Worm (Caenorhabditis elegans) whole organism, young adult: ENCODE data around the gene chtb-3.

ENCODE experiments used
- B0261.1 ChIP-seq: sonication (generic microtip); optimal IDR thresholded peaks from 2 replicates; lab custom pipeline; 2016; ENCODE audit warnings: mild to moderate bottlenecking, missing genetic modification characterization, moderate library complexity, missing compliant biosample characterization
- C06A6.2 ChIP-seq: fragments of 200-800 bp; sonication (Bioruptor generic); conservative IDR thresholded peaks from 2 replicates; pipeline ENCODE4 v1.3.6; 2022; ENCODE audit warnings: missing genetic modification characterization, missing compliant biosample characterization
- C17E4.6 ChIP-seq: fragments of 200-800 bp; sonication (Bioruptor generic); IDR thresholded peaks from 2 replicates; pipeline ENCODE4 v1.3.6; 2022; ENCODE audit warnings: missing genetic modification reagents, missing genetic modification characterization, missing compliant biosample characterization
- D2030.7 ChIP-seq: fragments of 200-800 bp; sonication (Bioruptor generic); IDR thresholded peaks from 2 replicates; pipeline ENCODE4 v1.3.6; 2022; ENCODE audit warnings: missing genetic modification reagents, missing genetic modification characterization, missing compliant biosample characterization
- F39B2.1 ChIP-seq: fragments of 200-800 bp; sonication (Bioruptor generic); IDR thresholded peaks from 2 replicates; pipeline ENCODE4 v1.3.6; 2022; ENCODE audit warnings: missing genetic modification reagents, missing genetic modification characterization, missing compliant biosample characterization
- Y53F4B.3 ChIP-seq: fragments of 200-800 bp; sonication (Bioruptor generic); IDR thresholded peaks from 2 replicates; pipeline ENCODE4 v1.3.6; 2022; ENCODE audit warnings: missing genetic modification reagents, missing genetic modification characterization, missing compliant biosample characterization
- Y56A3A.18 ChIP-seq: fragments of 200-800 bp; sonication (Bioruptor generic); IDR thresholded peaks from 2 replicates; pipeline ENCODE4 v1.3.6; 2022; ENCODE audit warnings: missing genetic modification reagents, missing genetic modification characterization, missing compliant biosample characterization
- Y67H2A.10 ChIP-seq: fragments of 200-800 bp; sonication (Bioruptor generic); conservative IDR thresholded peaks from 2 replicates; pipeline ENCODE4 v1.3.6; 2022; ENCODE audit warnings: missing genetic modification reagents, missing genetic modification characterization, missing compliant biosample characterization
- akir-1 ChIP-seq: fragments of 200-800 bp; sonication (Bioruptor generic); optimal IDR thresholded peaks from 2 replicates; lab custom pipeline; 2018; ENCODE audit warnings: mild to moderate bottlenecking, missing genetic modification characterization, moderate library complexity, missing compliant biosample characterization
- ama-1 ChIP-seq, 3 experiments: fragments of 150-350 bp in 1 of 3; sonication (generic microtip) in 2 of 3; optimal IDR thresholded peaks; 2 replicates each; lab custom pipeline; 2014 to 2018; ENCODE audit warnings: missing biosample characterization in 2 of 3, missing genetic modification characterization in 2 of 3, missing genetic modification reagents in 2 of 3
- aptf-2 ChIP-seq: fragments of 200-800 bp; sonication (Bioruptor generic); conservative IDR thresholded peaks from 2 replicates; pipeline ENCODE4 v1.3.6; 2022; ENCODE audit warnings: missing genetic modification reagents, missing genetic modification characterization, missing compliant biosample characterization
- athp-1 ChIP-seq: sonication (generic microtip); optimal IDR thresholded peaks from 2 replicates; lab custom pipeline; 2017; ENCODE audit warnings: mild to moderate bottlenecking, missing genetic modification characterization, missing compliant biosample characterization
- ccch-3 ChIP-seq: fragments of 200-800 bp; sonication (Bioruptor generic); optimal IDR thresholded peaks from 2 replicates; lab custom pipeline; 2018; ENCODE audit warnings: mild to moderate bottlenecking, missing genetic modification characterization, missing compliant biosample characterization
- cebp-1 ChIP-seq, 2 experiments: fragments of 200-800 bp in 1 of 2; sonication (Bioruptor generic) in 1 of 2; sonication (generic microtip) in 1 of 2; IDR thresholded peaks in 1 of 2; optimal IDR thresholded peaks in 1 of 2; 2 replicates each; pipeline versions ENCODE4 v1.3.6 to Lab custom; 2017 to 2022; ENCODE audit warnings: missing compliant biosample characterization in 2 of 2, missing genetic modification characterization in 2 of 2, mild to moderate bottlenecking in 1 of 2, missing genetic modification reagents in 1 of 2, moderate library complexity in 1 of 2
- die-1 ChIP-seq: sonication (generic microtip); optimal IDR thresholded peaks from 2 replicates; lab custom pipeline; 2016; ENCODE audit warnings: missing genotype, mild to moderate bottlenecking, missing genetic modification characterization, missing compliant biosample characterization
- efl-1 ChIP-seq: fragments of 150-350 bp; optimal IDR thresholded peaks from 2 replicates; lab custom pipeline; 2014; ENCODE audit warnings: missing biosample characterization, missing genetic modification reagents, missing genetic modification characterization
- egl-44 ChIP-seq: fragments of 200-800 bp; sonication (Bioruptor generic); IDR thresholded peaks from 2 replicates; pipeline ENCODE4 v1.3.6; 2022; ENCODE audit warnings: missing genetic modification reagents, missing genetic modification characterization, missing compliant biosample characterization
- ets-4 ChIP-seq: fragments of 200-800 bp; sonication (Bioruptor generic); optimal IDR thresholded peaks from 2 replicates; lab custom pipeline; 2018; ENCODE audit warnings: mild to moderate bottlenecking, missing genetic modification characterization, missing compliant biosample characterization
- hlh-26 ChIP-seq: fragments of 200-800 bp; sonication (Bioruptor generic); conservative IDR thresholded peaks from 2 replicates; pipeline ENCODE4 v1.3.6; 2022; ENCODE audit warnings: missing genetic modification reagents, missing genetic modification characterization, missing compliant biosample characterization
- hmg-1.2 ChIP-seq: fragments of 200-800 bp; sonication (Bioruptor generic); IDR thresholded peaks from 2 replicates; pipeline ENCODE4 v1.3.6; 2022; ENCODE audit warnings: missing genetic modification reagents, missing genetic modification characterization, missing compliant biosample characterization
- lag-1 ChIP-seq: fragments of 200-800 bp; sonication (Bioruptor generic); IDR thresholded peaks from 2 replicates; pipeline ENCODE4 v1.3.6; 2022; ENCODE audit warnings: missing genetic modification reagents, missing genetic modification characterization, missing compliant biosample characterization
- let-607 ChIP-seq, 2 experiments: fragments of 200-800 bp in 1 of 2; sonication (Bioruptor generic) in 1 of 2; sonication (generic microtip) in 1 of 2; optimal IDR thresholded peaks; 2 replicates each; lab custom pipeline; 2016 to 2018; ENCODE audit warnings: mild to moderate bottlenecking in 2 of 2, missing compliant biosample characterization in 2 of 2, missing genetic modification characterization in 2 of 2, moderate library complexity in 2 of 2, missing genotype in 1 of 2
- lin-35 ChIP-seq, 3 experiments: fragments of 150-350 bp in 2 of 3; sonication (generic microtip) in 1 of 3; optimal IDR thresholded peaks; 2 replicates each; lab custom pipeline; 2014 to 2018; ENCODE audit warnings: missing biosample characterization in 3 of 3, missing genetic modification characterization in 3 of 3, missing genetic modification reagents in 3 of 3
- lin-54 ChIP-seq: fragments of 200-800 bp; sonication (Bioruptor generic); optimal IDR thresholded peaks from 2 replicates; lab custom pipeline; 2018; ENCODE audit warnings: mild to moderate bottlenecking, missing genetic modification characterization, missing compliant biosample characterization
- madf-8 ChIP-seq: fragments of 200-800 bp; sonication (Bioruptor generic); conservative IDR thresholded peaks from 2 replicates; pipeline ENCODE4 v1.3.6; 2022; ENCODE audit warnings: missing genetic modification reagents, missing genetic modification characterization, missing compliant biosample characterization
- mcd-1 ChIP-seq: fragments of 200-800 bp; sonication (Bioruptor generic); IDR thresholded peaks from 2 replicates; pipeline ENCODE4 v1.3.6; 2022; ENCODE audit warnings: missing genetic modification reagents, missing genetic modification characterization, missing compliant biosample characterization
- nhr-179 ChIP-seq: sonication (generic microtip); optimal IDR thresholded peaks from 2 replicates; lab custom pipeline; 2016; ENCODE audit warnings: mild to moderate bottlenecking, missing genetic modification characterization, missing compliant biosample characterization
- nhr-27 ChIP-seq: fragments of 200-800 bp; sonication (Bioruptor generic); optimal IDR thresholded peaks from 2 replicates; lab custom pipeline; 2018; ENCODE audit warnings: mild to moderate bottlenecking, missing genetic modification characterization, moderate library complexity, missing compliant biosample characterization
- pbrm-1 ChIP-seq: fragments of 200-800 bp; sonication (Bioruptor generic); IDR thresholded peaks from 2 replicates; pipeline ENCODE4 v1.3.6; 2022; ENCODE audit warnings: missing genetic modification reagents, missing genetic modification characterization, missing compliant biosample characterization
- rcor-1 ChIP-seq: fragments of 200-800 bp; sonication (Bioruptor generic); IDR thresholded peaks from 2 replicates; pipeline ENCODE4 v1.3.6; 2022; ENCODE audit warnings: missing genetic modification reagents, missing genetic modification characterization, missing compliant biosample characterization
- rec-8 ChIP-seq, 2 experiments: sonication (generic microtip); optimal IDR thresholded peaks; 2 replicates each; lab custom pipeline; 2016; ENCODE audit warnings: mild to moderate bottlenecking in 2 of 2, missing genetic modification characterization in 2 of 2, missing genetic modification reagents in 2 of 2, missing genotype in 2 of 2, missing biosample characterization in 1 of 2, missing compliant biosample characterization in 1 of 2, moderate library complexity in 1 of 2
- rpc-1 ChIP-seq, 2 experiments: fragments of 150-350 bp in 1 of 2; sonication (generic microtip) in 1 of 2; optimal IDR thresholded peaks; 2 replicates each; lab custom pipeline; 2014 to 2018; ENCODE audit warnings: missing biosample characterization in 1 of 2, missing genetic modification characterization in 1 of 2, missing genetic modification reagents in 1 of 2, missing genotype in 1 of 2
- snpc-1.1 ChIP-seq: sonication (generic microtip); optimal IDR thresholded peaks from 2 replicates; lab custom pipeline; 2017; ENCODE audit warnings: missing genetic modification characterization, mild to moderate bottlenecking, missing compliant biosample characterization, antibody characterized with exemption, moderate library complexity, missing genotype, missing genetic modification reagents; ENCODE audit not compliant: insufficient read depth
- snpc-1.3 ChIP-seq: sonication (generic microtip); optimal IDR thresholded peaks from 2 replicates; lab custom pipeline; 2017; ENCODE audit warnings: missing genetic modification characterization, mild to moderate bottlenecking, missing compliant biosample characterization, antibody characterized with exemption, moderate library complexity, missing genotype, missing genetic modification reagents; ENCODE audit not compliant: insufficient read depth
- sptf-2 ChIP-seq: fragments of 200-800 bp; sonication (Bioruptor generic); optimal IDR thresholded peaks from 2 replicates; lab custom pipeline; 2018; ENCODE audit warnings: mild to moderate bottlenecking, missing genetic modification characterization, missing compliant biosample characterization
- tbp1 ChIP-seq: fragments of 200-800 bp; sonication (Bioruptor generic); optimal IDR thresholded peaks from 2 replicates; lab custom pipeline; 2018; ENCODE audit warnings: mild to moderate bottlenecking, missing genetic modification characterization, missing compliant biosample characterization
- tbx-9 ChIP-seq: sonication (generic microtip); optimal IDR thresholded peaks from 2 replicates; lab custom pipeline; 2016; ENCODE audit warnings: borderline replicate concordance, missing genetic modification characterization, inconsistent platforms, missing compliant biosample characterization
- ztf-22 ChIP-seq: fragments of 200-800 bp; sonication (Bioruptor generic); optimal IDR thresholded peaks from 2 replicates; lab custom pipeline; 2018; ENCODE audit warnings: mild to moderate bottlenecking, missing genetic modification characterization, moderate library complexity, missing compliant biosample characterization
- ztf-25 ChIP-seq: fragments of 200-800 bp; sonication (Bioruptor generic); IDR thresholded peaks from 2 replicates; pipeline ENCODE4 v1.3.6; 2022; ENCODE audit warnings: missing genetic modification reagents, missing genetic modification characterization, missing compliant biosample characterization
- ztf-3 ChIP-seq: fragments of 200-800 bp; sonication (Bioruptor generic); optimal IDR thresholded peaks from 2 replicates; lab custom pipeline; 2018; ENCODE audit warnings: mild to moderate bottlenecking, missing genetic modification characterization, missing compliant biosample characterization
- ztf-6 ChIP-seq: fragments of 200-800 bp; sonication (Bioruptor generic); IDR thresholded peaks from 2 replicates; pipeline ENCODE4 v1.3.6; 2022; ENCODE audit warnings: missing genetic modification reagents, missing genetic modification characterization, missing compliant biosample characterization

chtb-3 gene

DNA sequence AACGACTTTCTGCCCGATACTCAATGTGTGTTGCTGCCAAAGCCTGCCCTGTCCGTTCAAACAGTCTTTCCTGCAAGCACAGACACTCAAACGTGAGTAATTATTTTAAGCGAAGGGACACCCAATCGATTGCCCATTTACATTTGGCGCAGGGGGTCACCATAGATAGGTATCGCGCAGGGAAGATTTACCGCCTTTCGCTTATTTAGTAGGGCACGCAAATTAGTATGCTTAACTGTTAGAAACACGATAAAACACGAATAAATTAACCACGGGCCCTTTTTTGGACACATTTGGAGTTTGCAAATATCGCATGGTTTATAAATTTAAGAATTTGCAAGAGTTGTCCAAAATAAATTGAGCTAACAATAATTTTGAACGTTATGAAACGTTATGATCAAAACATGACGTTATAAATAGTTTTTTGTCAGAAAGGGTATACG, 23.0 kb downstream of the chtb-3 start (continued):
- peak; percentile 90 for TF ChIP-seq mcd-1 (GFP tag; lab: Robert Waterston, UW)
- TF ChIP-seq F39B2.1: no peak
- peak; percentile 96 for TF ChIP-seq nhr-27 (tag; lab: Kevin White, UChicago)
- peak; percentile 96 for TF ChIP-seq pbrm-1
- TF ChIP-seq rcor-1: peak; percentile 98
- peak; percentile 91 for TF ChIP-seq akir-1
- peak; percentile 89 for TF ChIP-seq athp-1 (tag; lab: Kevin White, UChicago)
- TF ChIP-seq snpc-1.3: no peak

DNA sequence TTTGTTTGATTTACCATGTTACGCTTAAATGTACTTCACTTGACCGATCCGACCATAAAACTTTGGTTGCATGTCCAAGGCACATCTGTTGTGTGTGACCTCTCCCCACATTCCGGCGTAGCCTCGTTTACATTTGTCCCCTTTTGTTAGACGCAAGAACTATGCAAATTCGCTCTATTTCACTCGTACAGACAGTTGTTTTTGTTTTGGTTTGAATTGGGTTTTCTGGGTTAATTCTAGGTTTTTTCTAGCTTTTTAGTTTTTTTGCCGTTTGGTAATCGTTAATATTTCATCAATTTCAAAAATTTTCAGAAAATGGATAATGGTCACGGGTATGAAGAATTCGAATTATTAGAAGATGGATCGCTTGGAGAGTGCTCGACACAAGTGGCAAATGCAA, 26.6 kb downstream of the chtb-3 start, which contains the start of gene mom-1:
TSS of gene mom-1 (plus strand) at position 301 of the 400 bp plus-strand sequence.
- TF ChIP-seq nhr-179 (tag; lab: Kevin White, UChicago): no peak
- TF ChIP-seq snpc-1.1 (tag; lab: Kevin White, UChicago): no peak
- no peak for TF ChIP-seq tbp1 (GFP tag; lab: Kevin White, UChicago)
- TF ChIP-seq lag-1 (GFP tag; lab: Robert Waterston, UW): no peak
- TF ChIP-seq ztf-3 (GFP tag; lab: Kevin White, UChicago): no peak
- no peak for TF ChIP-seq B0261.1 (tag; lab: Kevin White, UChicago)
- no peak for TF ChIP-seq lin-54 (GFP tag; lab: Kevin White, UChicago)
- TF ChIP-seq let-607 (tag; optimal IDR thresholded peaks at IDR 0.05; lab: Kevin White, UChicago): no peak
- no peak for TF ChIP-seq rpc-1 (optimal IDR thresholded peaks at IDR 0.05; lab: Kevin White, UChicago)
- TF ChIP-seq rpc-1 (tag; optimal IDR thresholded peaks at IDR 0.05; lab: Kevin White, UChicago): no peak
- TF ChIP-seq tbx-9 (tag; lab: Kevin White, UChicago): no peak
- TF ChIP-seq C06A6.2 (GFP tag; lab: Robert Waterston, UW): no peak
- TF ChIP-seq ccch-3: no peak
- TF ChIP-seq D2030.7 (GFP tag; lab: Robert Waterston, UW): no peak
- no peak for TF ChIP-seq mcd-1 (GFP tag; lab: Robert Waterston, UW)
- no peak for TF ChIP-seq madf-8 (GFP tag; lab: Robert Waterston, UW)

DNA sequence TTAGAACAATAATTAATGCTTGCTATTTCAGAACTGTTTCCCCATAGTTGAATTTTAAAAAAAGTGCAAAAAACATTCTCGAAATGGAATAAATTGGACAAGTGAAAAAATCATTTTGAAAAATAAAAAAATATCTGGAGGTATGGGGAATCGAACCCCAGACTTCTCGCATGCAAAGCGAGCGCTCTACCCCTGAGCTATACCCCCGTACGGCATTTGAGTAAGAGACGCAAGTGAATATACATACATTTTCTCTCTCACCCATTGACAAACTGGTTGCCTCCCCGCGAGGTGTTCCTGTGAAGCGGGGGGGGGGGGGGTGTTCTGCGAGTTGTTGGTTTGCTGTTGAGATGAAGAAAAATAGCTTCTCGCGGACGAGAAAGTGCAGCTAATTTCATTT, 27.3 kb downstream of the chtb-3 start:
- no peak for TF ChIP-seq efl-1 (GFP tag; lab: Kevin White, UChicago)
- peak; percentile 76 to 90 for TF ChIP-seq rec-8 (tag; optimal IDR thresholded peaks at IDR 0.05; lab: Kevin White, UChicago)
- TF ChIP-seq Y67H2A.10 (GFP tag; lab: Robert Waterston, UW): no peak
- TF ChIP-seq snpc-1.3: peak; percentile 82
- TF ChIP-seq sptf-2 (GFP tag; lab: Kevin White, UChicago): peak; percentile 95
- no peak for TF ChIP-seq lag-1 (GFP tag; lab: Robert Waterston, UW)
- peak; percentile 84 for TF ChIP-seq hmg-1.2 (GFP tag; lab: Robert Waterston, UW)
- TF ChIP-seq cebp-1 (GFP tag; IDR thresholded peaks at IDR 0.05; lab: Robert Waterston, UW): peak; percentile 54; the same call in 1 of the 2 replicates
- peak; percentile 79 for TF ChIP-seq cebp-1 (tag; optimal IDR thresholded peaks at IDR 0.05; lab: Kevin White, UChicago)
- TF ChIP-seq nhr-179 (tag; lab: Kevin White, UChicago): peak; percentile 65
- TF ChIP-seq hlh-26: 0 out of 2 replicates have a peak, but pooled peaks have one; percentile 63
- no peak for TF ChIP-seq ama-1 (optimal IDR thresholded peaks at IDR 0.05; lab: Kevin White, UChicago)
- peak; percentile 83 to 87 for TF ChIP-seq ama-1 (GFP tag; optimal IDR thresholded peaks at IDR 0.05; lab: Kevin White, UChicago)
- TF ChIP-seq tbp1 (GFP tag; lab: Kevin White, UChicago): peak; percentile 92
- TF ChIP-seq C17E4.6 (GFP tag; lab: Robert Waterston, UW): 0 out of 2 replicates have a peak, but pooled peaks have one; percentile 34
- peak; percentile 96 for TF ChIP-seq rpc-1 (optimal IDR thresholded peaks at IDR 0.05; lab: Kevin White, UChicago)
- peak; percentile 96 for TF ChIP-seq rpc-1 (tag; optimal IDR thresholded peaks at IDR 0.05; lab: Kevin White, UChicago)
- TF ChIP-seq egl-44: peak; percentile 93
- 0 out of 2 replicates have a peak, but pooled peaks have one; percentile 35 for TF ChIP-seq Y53F4B.3 (GFP tag; lab: Robert Waterston, UW)
- peak; percentile 64 for TF ChIP-seq ztf-22 (GFP tag; lab: Kevin White, UChicago)
- TF ChIP-seq aptf-2 (GFP tag; lab: Robert Waterston, UW): no peak
- peak in 1 of 3 experiments; percentile 60 for TF ChIP-seq lin-35 (GFP tag; optimal IDR thresholded peaks at IDR 0.05; lab: Kevin White, UChicago)
- peak; percentile 96 for TF ChIP-seq die-1
- TF ChIP-seq ztf-6: 0 out of 2 replicates have a peak, but pooled peaks have one; percentile 59
- TF ChIP-seq ztf-25 (GFP tag; lab: Robert Waterston, UW): peak; percentile 90
- TF ChIP-seq ets-4 (GFP tag; lab: Kevin White, UChicago): peak; percentile 25
- TF ChIP-seq Y56A3A.18 (GFP tag; lab: Robert Waterston, UW): peak; percentile 94
- peak; percentile 4 for TF ChIP-seq akir-1
